Worm (Caenorhabditis elegans) whole organism, early embryonic: Measurements from ENCODE around the gene chil-23.
"Not testable (repeated sequence)": the region's sequence is repeated elsewhere in the genome, so short reads cannot be mapped to it uniquely, and the experiment has no call there.

Experiments
- B0310.2 ChIP-seq: sonication (generic microtip); optimal IDR thresholded peaks from 2 replicates; lab custom pipeline; 2016; ENCODE audit warnings: mild to moderate bottlenecking, missing genetic modification characterization, missing compliant biosample characterization
- F13C5.2 ChIP-seq: sonication (generic microtip); optimal IDR thresholded peaks from 2 replicates; lab custom pipeline; 2017; ENCODE audit warnings: mild to moderate bottlenecking, missing genetic modification characterization, inconsistent platforms, missing compliant biosample characterization
- aly-1 ChIP-seq: sonication (generic microtip); optimal IDR thresholded peaks from 2 replicates; lab custom pipeline; 2016; ENCODE audit warnings: missing genetic modification characterization, missing compliant biosample characterization
- ama-1 ChIP-seq: fragments of 150-350 bp; optimal IDR thresholded peaks from 2 replicates; lab custom pipeline; 2014
- ceh-13 ChIP-seq: fragments of 200-800 bp; sonication (Bioruptor generic); optimal IDR thresholded peaks from 2 replicates; lab custom pipeline; 2018; ENCODE audit warnings: mild to moderate bottlenecking, missing genetic modification characterization, missing compliant biosample characterization
- ceh-36 ChIP-seq: sonication (generic microtip); optimal IDR thresholded peaks from 2 replicates; lab custom pipeline; 2016; ENCODE audit warnings: missing genetic modification characterization, inconsistent platforms, missing compliant biosample characterization
- ets-7 ChIP-seq: sonication (generic microtip); optimal IDR thresholded peaks from 2 replicates; lab custom pipeline; 2016; ENCODE audit warnings: missing genotype, missing genetic modification characterization, missing compliant biosample characterization
- flt-1 ChIP-seq: fragments of 200-800 bp; sonication (Bioruptor generic); IDR thresholded peaks from 2 replicates; pipeline ENCODE4 v1.3.6; 2022; ENCODE audit warnings: missing genetic modification characterization, missing compliant biosample characterization
- hmbx-1 ChIP-seq: sonication (generic microtip); optimal IDR thresholded peaks from 2 replicates; lab custom pipeline; 2016; ENCODE audit warnings: mild to moderate bottlenecking, missing genetic modification characterization, missing compliant biosample characterization
- hmg-4 ChIP-seq: fragments of 200-800 bp; sonication (Bioruptor generic); optimal IDR thresholded peaks from 2 replicates; lab custom pipeline; 2018; ENCODE audit warnings: mild to moderate bottlenecking, missing genetic modification characterization, missing compliant biosample characterization
- hnd-1 ChIP-seq: sonication (generic microtip); optimal IDR thresholded peaks from 2 replicates; lab custom pipeline; 2016; ENCODE audit warnings: missing genetic modification characterization, missing compliant biosample characterization
- pes-1 ChIP-seq: fragments of 200-800 bp; sonication (Bioruptor generic); IDR thresholded peaks from 2 replicates; pipeline ENCODE4 v1.3.6; 2022; ENCODE audit warnings: missing genetic modification reagents, missing genetic modification characterization, missing compliant biosample characterization
- scrt-1 ChIP-seq: fragments of 200-800 bp; sonication (Bioruptor generic); IDR thresholded peaks from 2 replicates; pipeline ENCODE4 v1.3.6; 2022; ENCODE audit warnings: missing genetic modification characterization, missing compliant biosample characterization
- sea-1 ChIP-seq: fragments of 200-800 bp; sonication (Bioruptor generic); conservative IDR thresholded peaks from 2 replicates; pipeline ENCODE4 v1.3.6; 2022; ENCODE audit warnings: missing genetic modification characterization, missing compliant biosample characterization
- tbx-11 ChIP-seq: fragments of 200-800 bp; sonication (Bioruptor generic); IDR thresholded peaks from 2 replicates; pipeline ENCODE4 v1.3.6; 2022; ENCODE audit warnings: missing genetic modification characterization, missing compliant biosample characterization
- tbx-37 ChIP-seq: fragments of 200-800 bp; sonication (Bioruptor generic); conservative IDR thresholded peaks from 2 replicates; pipeline ENCODE4 v1.3.6; 2022; ENCODE audit warnings: missing genetic modification reagents, missing genetic modification characterization, missing compliant biosample characterization
- tra-4 ChIP-seq: sonication (generic microtip); optimal IDR thresholded peaks from 2 replicates; lab custom pipeline; 2017; ENCODE audit warnings: missing genetic modification characterization, missing compliant biosample characterization

Gene chil-23

ce11 chrII:9452172-9452571 lies 16.2 kb downstream of the chil-23 start, which contains the start of gene R09D1.12:
Gene R09D1.12 (minus strand): TSS chrII:9452272.
- TF ChIP-seq aly-1 (tag; lab: Kevin White, UChicago); scrt-1 (GFP tag; lab: Robert Waterston, UW); hmg-4 (GFP tag; lab: Kevin White, UChicago): not testable (repeated sequence)

- no peak for TF ChIP-seq tbx-37 (GFP tag; lab: Robert Waterston, UW)
- TF ChIP-seq pes-1 (GFP tag; lab: Robert Waterston, UW) = no peak
- TF ChIP-seq aly-1 (tag; lab: Kevin White, UChicago) = no peak
- no peak for TF ChIP-seq B0310.2
- no peak for TF ChIP-seq tra-4 (tag; lab: Kevin White, UChicago)
- no peak for TF ChIP-seq ama-1 (lab: Kevin White, UChicago)
- no peak for TF ChIP-seq hmg-4 (GFP tag; lab: Kevin White, UChicago)
- no peak for TF ChIP-seq flt-1
- TF ChIP-seq sea-1 (GFP tag; lab: Robert Waterston, UW) = no peak
- TF ChIP-seq ceh-13 (GFP tag; lab: Kevin White, UChicago) = no peak
- TF ChIP-seq F13C5.2 (tag; lab: Kevin White, UChicago) = no peak
- no peak for TF ChIP-seq ets-7 (tag; lab: Kevin White, UChicago)
- no peak for TF ChIP-seq tbx-11 (GFP tag; lab: Robert Waterston, UW)
- no peak for TF ChIP-seq hmbx-1
- TF ChIP-seq ceh-36 (tag; lab: Kevin White, UChicago) = no peak
These were observed 20.4 kb downstream of the chil-23 start, which contains the start of gene chil-18 for ce11 chrII:9447965-9448364. Gene chil-18 (plus strand): TSS chrII:9448265.

- TF ChIP-seq scrt-1 (GFP tag; lab: Robert Waterston, UW) (no peak), sea-1 (GFP tag; lab: Robert Waterston, UW) (no peak), ceh-36 (tag; lab: Kevin White, UChicago) (no peak), F13C5.2 (tag; lab: Kevin White, UChicago) (no peak), hmg-4 (GFP tag; lab: Kevin White, UChicago) (no peak), tbx-37 (GFP tag; lab: Robert Waterston, UW) (no peak), hnd-1 (tag; lab: Kevin White, UChicago) (no peak), B0310.2 (no peak), flt-1 (no peak), ama-1 (lab: Kevin White, UChicago) (no peak), ceh-13 (GFP tag; lab: Kevin White, UChicago) (no peak), aly-1 (tag; lab: Kevin White, UChicago) (no peak), tbx-11 (GFP tag; lab: Robert Waterston, UW) (no peak), pes-1 (GFP tag; lab: Robert Waterston, UW) (no peak), ets-7 (tag; lab: Kevin White, UChicago) (no peak), tra-4 (tag; lab: Kevin White, UChicago) (no peak)
These were observed 23.0 kb downstream of the chil-23 start, which contains the start of gene R09D1.13 for ce11 chrII:9445368-9445767. Gene R09D1.13 (minus strand): TSS chrII:9445468.

ce11 chrII:9443522-9443921 lies 24.9 kb downstream of the chil-23 start, which contains the start of gene chil-15:
Gene chil-15 (minus strand): TSS chrII:9443622.
- TF ChIP-seq scrt-1 (GFP tag; lab: Robert Waterston, UW) (no peak), hmg-4 (GFP tag; lab: Kevin White, UChicago) (no peak), pes-1 (GFP tag; lab: Robert Waterston, UW) (no peak), ceh-36 (tag; lab: Kevin White, UChicago) (no peak), ets-7 (tag; lab: Kevin White, UChicago) (no peak), hmbx-1 (no peak), ama-1 (lab: Kevin White, UChicago) (no peak), F13C5.2 (tag; lab: Kevin White, UChicago) (no peak), tbx-11 (GFP tag; lab: Robert Waterston, UW) (no peak), tbx-37 (GFP tag; lab: Robert Waterston, UW) (no peak), hnd-1 (tag; lab: Kevin White, UChicago) (no peak), aly-1 (tag; lab: Kevin White, UChicago) (no peak), B0310.2 (no peak), tra-4 (tag; lab: Kevin White, UChicago) (no peak), ceh-13 (GFP tag; lab: Kevin White, UChicago) (no peak), sea-1 (GFP tag; lab: Robert Waterston, UW) (no peak), flt-1 (no peak)

DNA sequence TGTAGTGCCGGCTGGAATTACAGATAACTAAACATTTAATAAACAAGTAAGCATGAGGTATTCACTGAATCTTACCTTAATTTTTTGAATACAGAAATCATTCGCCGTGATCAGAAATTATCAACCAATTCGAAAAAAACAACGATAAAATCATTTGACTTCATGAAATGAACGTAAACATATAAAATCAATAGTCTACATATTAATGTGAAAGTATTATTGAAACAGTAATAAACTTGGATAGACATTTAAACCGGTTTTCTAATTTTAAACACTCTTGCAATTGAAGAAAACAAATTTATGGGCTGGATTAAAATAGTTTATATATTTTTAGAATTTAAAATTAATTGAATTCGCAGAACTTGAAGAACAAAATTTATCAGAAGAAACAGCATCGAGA lies 26.6 kb downstream of the chil-23 start, which contains the start of gene chil-16:
Gene chil-16, minus strand, starts transcription at position 101 of the 400 bp plus-strand sequence.
- TF ChIP-seq aly-1 (tag; lab: Kevin White, UChicago) (no peak), tra-4 (tag; lab: Kevin White, UChicago) (no peak), hmbx-1 (no peak), ama-1 (lab: Kevin White, UChicago) (no peak), scrt-1 (GFP tag; lab: Robert Waterston, UW) (no peak)

ce11 chrII:9440060-9440459 lies 28.4 kb downstream of the chil-23 start, which contains the start of gene chil-17:
Gene chil-17 (minus strand): TSS chrII:9440160.
- TF ChIP-seq tbx-37 (GFP tag; lab: Robert Waterston, UW) (no peak), ama-1 (lab: Kevin White, UChicago) (no peak), hmg-4 (GFP tag; lab: Kevin White, UChicago) (no peak), F13C5.2 (tag; lab: Kevin White, UChicago) (no peak), tbx-11 (GFP tag; lab: Robert Waterston, UW) (no peak), B0310.2 (no peak), flt-1 (no peak), hmbx-1 (no peak), hnd-1 (tag; lab: Kevin White, UChicago) (no peak)

ce11 chrII:9438853-9439252 lies 29.6 kb downstream of the chil-23 start:
- TF ChIP-seq aly-1 (tag; lab: Kevin White, UChicago) = no peak
- TF ChIP-seq hmbx-1 = no peak
- TF ChIP-seq ceh-36 (tag; lab: Kevin White, UChicago) = no peak
- TF ChIP-seq ceh-13 (GFP tag; lab: Kevin White, UChicago) = no peak
- no peak for TF ChIP-seq scrt-1 (GFP tag; lab: Robert Waterston, UW)
- TF ChIP-seq ets-7 (tag; lab: Kevin White, UChicago) = no peak
- TF ChIP-seq tra-4 (tag; lab: Kevin White, UChicago) = no peak
- TF ChIP-seq hnd-1 (tag; lab: Kevin White, UChicago) = no peak
- TF ChIP-seq tbx-11 (GFP tag; lab: Robert Waterston, UW) = no peak
- TF ChIP-seq ama-1 (lab: Kevin White, UChicago) = no peak
- no peak for TF ChIP-seq F13C5.2 (tag; lab: Kevin White, UChicago)
- TF ChIP-seq sea-1 (GFP tag; lab: Robert Waterston, UW) = no peak
- no peak for TF ChIP-seq B0310.2
- no peak for TF ChIP-seq hmg-4 (GFP tag; lab: Kevin White, UChicago)
- no peak for TF ChIP-seq tbx-37 (GFP tag; lab: Robert Waterston, UW)
- no peak for TF ChIP-seq flt-1
